Worm (Caenorhabditis elegans) whole organism, L1 larva: ENCODE data around the gene Y67D8B.3.

Source experiments
- C16A3.4 ChIP-seq: fragments of 150-350 bp; optimal IDR thresholded peaks from 2 replicates; lab custom pipeline; 2014; ENCODE audit warnings: missing biosample characterization, missing genetic modification characterization
- Y116A8C.19 ChIP-seq: sonication (generic microtip); optimal IDR thresholded peaks from 2 replicates; lab custom pipeline; 2016; ENCODE audit warnings: missing compliant biosample characterization, missing genetic modification characterization, borderline replicate concordance
- alr-1 ChIP-seq: fragments of 200-800 bp; sonication (Bioruptor generic); optimal IDR thresholded peaks from 2 replicates; lab custom pipeline; 2018; ENCODE audit warnings: borderline replicate concordance, mild to moderate bottlenecking, missing genetic modification characterization, missing compliant biosample characterization
- aly-2 ChIP-seq: fragments of 150-350 bp; optimal IDR thresholded peaks from 2 replicates; lab custom pipeline; 2014; ENCODE audit warnings: missing biosample characterization, missing genetic modification characterization
- ama-1 ChIP-seq: fragments of 150-350 bp; optimal IDR thresholded peaks from 2 replicates; lab custom pipeline; 2014
- blmp-1 ChIP-seq: fragments of 150-350 bp; optimal IDR thresholded peaks from 2 replicates; lab custom pipeline; 2014; ENCODE audit warnings: missing biosample characterization, missing genetic modification characterization
- ceh-8 ChIP-seq: fragments of 200-800 bp; sonication (Bioruptor generic); optimal IDR thresholded peaks from 2 replicates; lab custom pipeline; 2018; ENCODE audit warnings: mild to moderate bottlenecking, missing genetic modification characterization, moderate library complexity, missing compliant biosample characterization
- ceh-88 ChIP-seq: fragments of 200-800 bp; sonication (Bioruptor generic); IDR thresholded peaks from 2 replicates; pipeline ENCODE4 v1.3.6; 2022; ENCODE audit warnings: missing genetic modification characterization, missing compliant biosample characterization
- ceh-90 ChIP-seq: sonication (generic microtip); optimal IDR thresholded peaks from 2 replicates; lab custom pipeline; 2016; ENCODE audit warnings: missing genetic modification characterization, missing compliant biosample characterization
- ces-1 ChIP-seq: fragments of 150-350 bp; optimal IDR thresholded peaks from 2 replicates; lab custom pipeline; 2014; ENCODE audit warnings: missing biosample characterization, missing genetic modification reagents, missing genetic modification characterization
- dpl-1 ChIP-seq, 3 experiments: fragments of 150-350 bp in 2 of 3; sonication (generic microtip) in 1 of 3; optimal IDR thresholded peaks; 2 replicates each; lab custom pipeline; 2014 to 2017; ENCODE audit warnings: missing biosample characterization in 3 of 3, missing genetic modification characterization in 3 of 3, missing genetic modification reagents in 3 of 3
- efl-1 ChIP-seq, 4 experiments: fragments of 150-350 bp; optimal IDR thresholded peaks in 3 of 4; peaks in 1 of 4; 1 replicate in 1 of 4; 2 replicates in 3 of 4; lab custom pipeline; 2014; ENCODE audit warnings: missing biosample characterization in 2 of 4, missing genetic modification characterization in 2 of 4, missing genetic modification reagents in 2 of 4
- efl-3 ChIP-seq: fragments of 200-800 bp; sonication (Bioruptor generic); optimal IDR thresholded peaks from 2 replicates; lab custom pipeline; 2018; ENCODE audit warnings: mild to moderate bottlenecking, missing genetic modification characterization, missing compliant biosample characterization
- elt-2 ChIP-seq: sonication (generic microtip); optimal IDR thresholded peaks from 2 replicates; lab custom pipeline; 2016; ENCODE audit warnings: missing genetic modification characterization, mild to moderate bottlenecking, inconsistent platforms, missing compliant biosample characterization, missing genetic modification reagents
- elt-3 ChIP-seq, 6 experiments: fragments of 150-350 bp in 1 of 6; sonication (generic microtip); optimal IDR thresholded peaks; 2 replicates each; lab custom pipeline; 2017 to 2018; ENCODE audit warnings: missing biosample characterization in 6 of 6, missing genetic modification characterization in 6 of 6, inconsistent platforms in 1 of 6
- fkh-10 ChIP-seq: sonication (generic microtip); optimal IDR thresholded peaks from 2 replicates; lab custom pipeline; 2017; ENCODE audit warnings: missing biosample characterization, missing genetic modification reagents, missing genetic modification characterization
- hlh-4 ChIP-seq: sonication (generic microtip); optimal IDR thresholded peaks from 2 replicates; lab custom pipeline; 2016; ENCODE audit warnings: mild to moderate bottlenecking, missing genetic modification characterization, missing compliant biosample characterization
- hpl-2 ChIP-seq: fragments of 150-350 bp; optimal IDR thresholded peaks from 2 replicates; lab custom pipeline; 2014; ENCODE audit warnings: missing biosample characterization, missing genetic modification reagents, missing genetic modification characterization
- lin-13 ChIP-seq: fragments of 150-350 bp; optimal IDR thresholded peaks from 2 replicates; lab custom pipeline; 2014; ENCODE audit warnings: missing biosample characterization, missing genetic modification reagents, missing genetic modification characterization
- lin-14 ChIP-seq: fragments of 200-800 bp; sonication (Bioruptor generic); optimal IDR thresholded peaks from 2 replicates; lab custom pipeline; 2018; ENCODE audit warnings: mild to moderate bottlenecking, missing genetic modification characterization, moderate library complexity, missing compliant biosample characterization
- lin-15B ChIP-seq: fragments of 150-350 bp; sonication (generic microtip); optimal IDR thresholded peaks from 3 replicates; lab custom pipeline; 2014; ENCODE audit warnings: missing biosample characterization, missing genetic modification characterization
- lin-35 ChIP-seq, 2 experiments: fragments of 150-350 bp; optimal IDR thresholded peaks; 2 replicates each; lab custom pipeline; 2014; ENCODE audit warnings: missing biosample characterization in 2 of 2, missing genetic modification characterization in 2 of 2, missing genetic modification reagents in 2 of 2
- lin-39 ChIP-seq: fragments of 150-350 bp; optimal IDR thresholded peaks from 2 replicates; lab custom pipeline; 2014; ENCODE audit warnings: missing biosample characterization, missing genetic modification reagents, missing genetic modification characterization
- lir-3 ChIP-seq: sonication (generic microtip); optimal IDR thresholded peaks from 2 replicates; lab custom pipeline; 2016; ENCODE audit warnings: mild to moderate bottlenecking, missing genetic modification characterization, moderate library complexity, missing compliant biosample characterization; ENCODE audit not compliant: poor library complexity
- lsy-2 ChIP-seq, 2 experiments: fragments of 150-350 bp; optimal IDR thresholded peaks; 2 replicates each; lab custom pipeline; 2014; ENCODE audit warnings: missing biosample characterization in 2 of 2, missing genetic modification characterization in 2 of 2
- mab-9 ChIP-seq: fragments of 200-800 bp; sonication (Bioruptor generic); IDR thresholded peaks from 2 replicates; pipeline ENCODE4 v1.3.6; 2022; ENCODE audit warnings: missing genetic modification reagents, missing genetic modification characterization, missing compliant biosample characterization
- mep-1 ChIP-seq: fragments of 150-350 bp; optimal IDR thresholded peaks from 2 replicates; lab custom pipeline; 2014; ENCODE audit warnings: missing biosample characterization, missing genetic modification characterization
- nhr-11 ChIP-seq: fragments of 150-350 bp; optimal IDR thresholded peaks from 2 replicates; lab custom pipeline; 2014; ENCODE audit warnings: missing biosample characterization, missing genetic modification characterization
- nhr-12 ChIP-seq: sonication (generic microtip); optimal IDR thresholded peaks from 2 replicates; lab custom pipeline; 2017; ENCODE audit warnings: missing biosample characterization, missing genetic modification characterization
- nhr-19 ChIP-seq: fragments of 200-800 bp; sonication (Bioruptor generic); conservative IDR thresholded peaks from 2 replicates; pipeline ENCODE4 v1.3.6; 2022; ENCODE audit warnings: missing genetic modification characterization, missing compliant biosample characterization
- nhr-20 ChIP-seq: sonication (generic microtip); optimal IDR thresholded peaks from 2 replicates; lab custom pipeline; 2016; ENCODE audit warnings: mild to moderate bottlenecking, missing genetic modification characterization, missing compliant biosample characterization
- nhr-28 ChIP-seq: fragments of 150-350 bp; optimal IDR thresholded peaks from 2 replicates; lab custom pipeline; 2014; ENCODE audit warnings: missing biosample characterization, missing genetic modification characterization
- nhr-47 ChIP-seq: sonication (generic microtip); optimal IDR thresholded peaks from 2 replicates; lab custom pipeline; 2016; ENCODE audit warnings: mild to moderate bottlenecking, missing genetic modification characterization, moderate library complexity, missing compliant biosample characterization
- nhr-71 ChIP-seq: sonication (generic microtip); optimal IDR thresholded peaks from 2 replicates; lab custom pipeline; 2016; ENCODE audit warnings: mild to moderate bottlenecking, missing genetic modification characterization, moderate library complexity, missing compliant biosample characterization
- nhr-77 ChIP-seq: fragments of 150-350 bp; optimal IDR thresholded peaks from 2 replicates; lab custom pipeline; 2014; ENCODE audit warnings: missing biosample characterization, missing genetic modification characterization
- nhr-84 ChIP-seq: sonication (generic microtip); optimal IDR thresholded peaks from 2 replicates; lab custom pipeline; 2017; ENCODE audit warnings: missing biosample characterization, missing genetic modification characterization
- nhr-90 ChIP-seq: sonication (generic microtip); optimal IDR thresholded peaks from 2 replicates; lab custom pipeline; 2016; ENCODE audit warnings: mild to moderate bottlenecking, missing genetic modification characterization, missing compliant biosample characterization; ENCODE audit not compliant: poor library complexity
- pax-3 ChIP-seq: fragments of 200-800 bp; sonication (Bioruptor generic); optimal IDR thresholded peaks from 2 replicates; lab custom pipeline; 2018; ENCODE audit warnings: mild to moderate bottlenecking, missing genetic modification characterization, moderate library complexity, missing compliant biosample characterization
- rnt-1 ChIP-seq: sonication (generic microtip); optimal IDR thresholded peaks from 2 replicates; lab custom pipeline; 2016; ENCODE audit warnings: mild to moderate bottlenecking, missing genetic modification characterization, moderate library complexity, missing compliant biosample characterization
- skn-1 ChIP-seq: fragments of 150-350 bp; optimal IDR thresholded peaks from 2 replicates; lab custom pipeline; 2014; ENCODE audit warnings: missing biosample characterization, missing genetic modification characterization
- snpc-4 ChIP-seq: fragments of 150-350 bp; optimal IDR thresholded peaks from 2 replicates; lab custom pipeline; 2014; ENCODE audit warnings: missing biosample characterization, missing genetic modification characterization
- snu-23 ChIP-seq: sonication (generic microtip); optimal IDR thresholded peaks from 2 replicates; lab custom pipeline; 2016; ENCODE audit warnings: missing genetic modification characterization, missing compliant biosample characterization
- tbx-2 ChIP-seq: sonication (generic microtip); optimal IDR thresholded peaks from 2 replicates; lab custom pipeline; 2016; ENCODE audit warnings: missing genetic modification characterization, missing compliant biosample characterization
- unc-86 ChIP-seq: sonication (generic microtip); optimal IDR thresholded peaks from 2 replicates; lab custom pipeline; 2016; ENCODE audit warnings: missing genetic modification characterization, missing compliant biosample characterization
- unc-98 ChIP-seq: fragments of 200-800 bp; sonication (Bioruptor generic); IDR thresholded peaks from 2 replicates; pipeline ENCODE4 v1.3.6; 2022; ENCODE audit warnings: missing genetic modification characterization, missing compliant biosample characterization
- zag-1 ChIP-seq: fragments of 150-350 bp; optimal IDR thresholded peaks from 2 replicates; lab custom pipeline; 2014; ENCODE audit warnings: missing biosample characterization, missing genetic modification characterization
- zip-4 ChIP-seq: fragments of 200-800 bp; sonication (Bioruptor generic); optimal IDR thresholded peaks from 2 replicates; lab custom pipeline; 2018; ENCODE audit warnings: mild to moderate bottlenecking, missing genetic modification characterization, moderate library complexity, missing compliant biosample characterization

Gene Y67D8B.3

ce11 chrIV:3232694-3233372 lies 30.8 kb upstream of the Y67D8B.3 start (continued):
- no peak for TF ChIP-seq alr-1
- no peak for TF ChIP-seq fkh-10 (GFP tag; lab: Kevin White, UChicago)

DNA sequence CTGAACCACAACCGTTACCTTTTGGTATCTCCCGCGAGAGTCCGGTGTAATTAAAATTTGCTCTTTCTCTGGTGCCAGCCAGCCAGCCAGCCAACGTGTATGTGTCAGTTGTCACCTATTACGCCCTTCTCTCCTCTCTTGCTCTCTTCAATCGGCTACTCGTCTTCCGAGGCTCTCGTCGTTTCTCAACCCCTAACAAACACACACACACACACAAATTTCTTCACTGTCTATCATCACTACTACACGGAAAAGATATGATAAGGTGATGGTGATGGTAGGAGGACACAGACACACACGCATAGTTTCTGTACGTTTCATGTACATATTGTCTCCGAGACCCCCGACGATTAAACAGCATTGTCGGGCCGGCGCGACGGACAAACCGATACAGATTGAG lies 29.6 kb upstream of the Y67D8B.3 start:
- TF ChIP-seq nhr-71 = peak; percentile 59
- no peak for TF ChIP-seq ama-1 (lab: Kevin White, UChicago)
- peak; percentile 18 for TF ChIP-seq elt-2
- peak in 1 of 2 experiments; percentile 9 for TF ChIP-seq lin-35 (GFP tag; optimal IDR thresholded peaks at IDR 0.05; lab: Kevin White, UChicago)
- TF ChIP-seq mep-1 (tag; lab: Kevin White, UChicago) = peak; percentile 34
- no peak for TF ChIP-seq nhr-11 (tag; lab: Kevin White, UChicago)
- no peak for TF ChIP-seq ceh-88 (GFP tag; lab: Robert Waterston, UW)
- TF ChIP-seq ceh-8 (GFP tag; lab: Kevin White, UChicago) = no peak
- peak; percentile 46 for TF ChIP-seq blmp-1
- TF ChIP-seq tbx-2 (tag; lab: Kevin White, UChicago) = no peak
- peak; percentile 33 for TF ChIP-seq nhr-20 (tag; lab: Kevin White, UChicago)
- TF ChIP-seq lsy-2 (tag; optimal IDR thresholded peaks at IDR 0.05; lab: Kevin White, UChicago) = peak in 1 of 2 experiments; percentile 15
- no peak for TF ChIP-seq nhr-77 (tag; lab: Kevin White, UChicago)
- no peak for TF ChIP-seq dpl-1 (GFP tag; optimal IDR thresholded peaks at IDR 0.05; lab: Kevin White, UChicago)
- no peak for TF ChIP-seq efl-1 (optimal IDR thresholded peaks at IDR 0.05; lab: Kevin White, UChicago)
- peak in 1 of 2 experiments; percentile 83 for TF ChIP-seq efl-1 (GFP tag; optimal IDR thresholded peaks at IDR 0.05 in 1 of 2; lab: Kevin White, UChicago)
- no peak for TF ChIP-seq hlh-4 (tag; lab: Kevin White, UChicago)
- no peak for TF ChIP-seq snpc-4 (tag; lab: Kevin White, UChicago)
- TF ChIP-seq unc-98 (GFP tag; lab: Robert Waterston, UW) = no peak
- TF ChIP-seq lin-39 (tag; lab: Kevin White, UChicago) = no peak
- peak; percentile 63 for TF ChIP-seq lin-14 (GFP tag; lab: Kevin White, UChicago)
- peak in 1 of 6 experiments; percentile 25 for TF ChIP-seq elt-3 (tag; optimal IDR thresholded peaks at IDR 0.05; lab: Kevin White, UChicago)
- TF ChIP-seq snu-23 = peak; percentile 40
- no peak for TF ChIP-seq mab-9 (GFP tag; lab: Robert Waterston, UW)
- TF ChIP-seq skn-1 (tag; lab: Kevin White, UChicago) = no peak
- TF ChIP-seq nhr-47 (tag; lab: Kevin White, UChicago) = peak; percentile 17
- TF ChIP-seq nhr-12 (tag; lab: Kevin White, UChicago) = no peak
- no peak for TF ChIP-seq lin-13 (GFP tag; lab: Kevin White, UChicago)
- no peak for TF ChIP-seq zip-4 (GFP tag; lab: Kevin White, UChicago)
- no peak for TF ChIP-seq nhr-28 (tag; lab: Kevin White, UChicago)
- TF ChIP-seq rnt-1 (tag; lab: Kevin White, UChicago) = peak; percentile 60
- peak; percentile 39 for TF ChIP-seq nhr-19 (GFP tag; lab: Robert Waterston, UW)
- no peak for TF ChIP-seq hpl-2 (GFP tag; lab: Kevin White, UChicago)
- TF ChIP-seq, all 84 proteins: peak for 14

DNA sequence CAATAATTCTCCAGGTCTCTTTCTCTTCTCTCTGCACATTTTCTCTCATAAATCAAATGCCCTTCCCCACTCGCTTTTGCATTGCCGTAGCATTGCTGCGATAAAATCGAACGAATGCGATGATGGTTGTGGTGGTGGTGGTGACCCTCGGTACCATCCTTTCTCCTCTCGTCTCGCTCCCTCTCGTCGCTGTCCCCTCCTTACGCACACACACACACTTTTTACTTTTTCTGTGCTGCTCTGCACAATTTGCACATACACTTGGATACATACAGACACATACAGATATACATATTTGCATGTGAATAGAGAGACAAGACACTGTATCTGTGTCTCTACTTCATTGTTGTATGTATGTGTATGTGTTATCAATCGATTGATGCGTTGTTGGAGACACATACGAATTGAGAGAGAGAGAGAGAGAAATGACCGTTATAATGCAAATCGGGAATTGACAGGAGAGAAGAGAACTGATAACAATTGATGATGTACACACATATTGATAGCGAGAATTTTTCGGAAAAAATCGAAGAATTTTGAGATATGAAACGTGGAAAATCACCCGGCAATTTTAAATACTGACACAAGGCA lies 25.6 kb upstream of the Y67D8B.3 start:
- TF ChIP-seq nhr-84 (tag; lab: Kevin White, UChicago) = no peak
- no peak for TF ChIP-seq ceh-8 (GFP tag; lab: Kevin White, UChicago)
- TF ChIP-seq lin-13 (GFP tag; lab: Kevin White, UChicago) = no peak
- no peak for TF ChIP-seq pax-3 (tag; lab: Kevin White, UChicago)
- TF ChIP-seq Y116A8C.19 (tag; lab: Kevin White, UChicago) = no peak
- TF ChIP-seq nhr-20 (tag; lab: Kevin White, UChicago) = peak; percentile 59
- TF ChIP-seq ama-1 (lab: Kevin White, UChicago) = no peak
- TF ChIP-seq aly-2 = no peak
- TF ChIP-seq lin-15B (tag; lab: Kevin White, UChicago) = no peak
- TF ChIP-seq nhr-71 = peak; percentile 38
- no peak for TF ChIP-seq unc-86 (tag; lab: Kevin White, UChicago)
- TF ChIP-seq lir-3 = no peak
- TF ChIP-seq C16A3.4 = peak; percentile 16
- no peak for TF ChIP-seq ceh-90 (tag; lab: Kevin White, UChicago)
- TF ChIP-seq nhr-90 (tag; lab: Kevin White, UChicago) = peak; percentile 24
- no peak for TF ChIP-seq fkh-10 (GFP tag; lab: Kevin White, UChicago)
- TF ChIP-seq efl-3 (GFP tag; lab: Kevin White, UChicago) = no peak
- TF ChIP-seq mab-9 (GFP tag; lab: Robert Waterston, UW) = no peak
- no peak for TF ChIP-seq zag-1 (tag; lab: Kevin White, UChicago)
- TF ChIP-seq unc-98 (GFP tag; lab: Robert Waterston, UW) = no peak
- TF ChIP-seq nhr-11 (tag; lab: Kevin White, UChicago) = no peak
- TF ChIP-seq ces-1 (GFP tag; lab: Kevin White, UChicago) = no peak
